Worm (Caenorhabditis elegans) whole organism, L4 larva: ENCODE measurements around the gene F58E6.11.

ENCODE experiments used
- F10B5.3 ChIP-seq: sonication (generic microtip); optimal IDR thresholded peaks from 2 replicates; lab custom pipeline; 2016; ENCODE audit warnings: mild to moderate bottlenecking, missing genetic modification characterization, missing compliant biosample characterization
- F26F4.8 ChIP-seq: fragments of 200-800 bp; sonication (Bioruptor generic); conservative IDR thresholded peaks from 2 replicates; pipeline ENCODE4 v1.3.6; 2022; ENCODE audit warnings: missing genetic modification characterization, missing compliant biosample characterization
- T20F7.1 ChIP-seq: fragments of 200-800 bp; sonication (Bioruptor generic); optimal IDR thresholded peaks from 2 replicates; lab custom pipeline; 2018; ENCODE audit warnings: mild to moderate bottlenecking, missing genetic modification characterization, missing compliant biosample characterization
- T26A8.4 ChIP-seq: fragments of 200-800 bp; sonication (Bioruptor generic); IDR thresholded peaks from 2 replicates; pipeline ENCODE4 v1.3.6; 2022; ENCODE audit warnings: missing genetic modification characterization, missing compliant biosample characterization
- Y75B8A.6 ChIP-seq: fragments of 200-800 bp; sonication (Bioruptor generic); IDR thresholded peaks from 2 replicates; pipeline ENCODE4 v1.3.6; 2022; ENCODE audit warnings: missing genetic modification reagents, missing genetic modification characterization, missing compliant biosample characterization
- ama-1 ChIP-seq: fragments of 150-350 bp; optimal IDR thresholded peaks from 2 replicates; lab custom pipeline; 2014; ENCODE audit warnings: inconsistent platforms, mixed read lengths
- ceh-20 ChIP-seq: fragments of 200-800 bp; sonication (Bioruptor generic); IDR thresholded peaks from 2 replicates; pipeline ENCODE4 v1.3.6; 2022; ENCODE audit warnings: missing genetic modification reagents, missing genetic modification characterization, missing compliant biosample characterization
- ceh-32 ChIP-seq: sonication (generic microtip); optimal IDR thresholded peaks from 2 replicates; lab custom pipeline; 2016; ENCODE audit warnings: mild to moderate bottlenecking, missing genetic modification characterization, missing compliant biosample characterization; ENCODE audit not compliant: poor library complexity
- dmd-6 ChIP-seq: fragments of 200-800 bp; sonication (Bioruptor generic); IDR thresholded peaks from 2 replicates; pipeline ENCODE4 v1.3.6; 2022; ENCODE audit warnings: missing genetic modification reagents, missing genetic modification characterization, missing compliant biosample characterization
- dmd-8 ChIP-seq: fragments of 200-800 bp; sonication (Bioruptor generic); IDR thresholded peaks from 2 replicates; pipeline ENCODE4 v1.3.6; 2022; ENCODE audit warnings: missing genetic modification characterization, missing compliant biosample characterization
- dpl-1 ChIP-seq: fragments of 150-350 bp; optimal IDR thresholded peaks from 2 replicates; lab custom pipeline; 2014; ENCODE audit warnings: missing biosample characterization, missing genetic modification reagents, missing genetic modification characterization
- egl-27 ChIP-seq: sonication (generic microtip); optimal IDR thresholded peaks from 3 replicates; lab custom pipeline; 2017; ENCODE audit warnings: missing biosample characterization, missing genetic modification reagents, missing genetic modification characterization
- egl-43 ChIP-seq: fragments of 200-800 bp; sonication (Bioruptor generic); IDR thresholded peaks from 2 replicates; pipeline ENCODE4 v1.3.6; 2022; ENCODE audit warnings: missing genetic modification reagents, missing genetic modification characterization, missing compliant biosample characterization
- gei-8 ChIP-seq: fragments of 200-800 bp; sonication (Bioruptor generic); optimal IDR thresholded peaks from 2 replicates; lab custom pipeline; 2018; ENCODE audit warnings: mild to moderate bottlenecking, missing genetic modification characterization, missing compliant biosample characterization
- hif-1 ChIP-seq, 2 experiments: sonication (generic microtip); optimal IDR thresholded peaks; 2 replicates each; lab custom pipeline; 2016 to 2017; ENCODE audit warnings: missing compliant biosample characterization in 2 of 2, missing genetic modification characterization in 2 of 2, missing genetic modification reagents in 2 of 2, missing genotype in 2 of 2, mild to moderate bottlenecking in 1 of 2
- hmg-1.1 ChIP-seq: fragments of 200-800 bp; sonication (Bioruptor generic); IDR thresholded peaks from 2 replicates; pipeline ENCODE4 v1.3.6; 2022; ENCODE audit warnings: missing genetic modification reagents, missing genetic modification characterization, missing compliant biosample characterization
- jun-1 ChIP-seq: fragments of 150-350 bp; optimal IDR thresholded peaks from 2 replicates; lab custom pipeline; 2014; ENCODE audit warnings: missing biosample characterization, missing genetic modification reagents, missing genetic modification characterization
- lin-13 ChIP-seq: fragments of 150-350 bp; optimal IDR thresholded peaks from 2 replicates; lab custom pipeline; 2014; ENCODE audit warnings: missing biosample characterization, missing genetic modification reagents, missing genetic modification characterization
- lin-15B ChIP-seq: fragments of 150-350 bp; sonication (generic microtip); optimal IDR thresholded peaks from 3 replicates; lab custom pipeline; 2014; ENCODE audit warnings: missing biosample characterization, missing genetic modification characterization
- madf-9 ChIP-seq: fragments of 200-800 bp; sonication (Bioruptor generic); conservative IDR thresholded peaks from 2 replicates; pipeline ENCODE4 v1.3.6; 2022; ENCODE audit warnings: missing genetic modification reagents, missing genetic modification characterization, missing compliant biosample characterization
- mep-1 ChIP-seq: fragments of 150-350 bp; sonication (generic microtip); optimal IDR thresholded peaks from 3 replicates; lab custom pipeline; 2014; ENCODE audit warnings: missing biosample characterization, missing genetic modification characterization
- mes-2 ChIP-seq: sonication (generic microtip); optimal IDR thresholded peaks from 2 replicates; lab custom pipeline; 2016; ENCODE audit warnings: missing genotype, mild to moderate bottlenecking, missing genetic modification characterization, missing compliant biosample characterization; ENCODE audit not compliant: poor library complexity, severe bottlenecking
- nhr-10 ChIP-seq: fragments of 150-350 bp; optimal IDR thresholded peaks from 2 replicates; lab custom pipeline; 2014; ENCODE audit warnings: missing biosample characterization, missing genetic modification characterization
- nhr-28 ChIP-seq: fragments of 150-350 bp; optimal IDR thresholded peaks from 2 replicates; lab custom pipeline; 2014; ENCODE audit warnings: missing biosample characterization, missing genetic modification characterization
- nhr-48 ChIP-seq: sonication (generic microtip); optimal IDR thresholded peaks from 2 replicates; lab custom pipeline; 2016; ENCODE audit warnings: mild to moderate bottlenecking, missing genetic modification characterization, missing compliant biosample characterization
- pha-4 ChIP-seq, 2 experiments: fragments of 150-350 bp in 1 of 2; fragments of 200-800 bp in 1 of 2; sonication (Bioruptor generic) in 1 of 2; IDR thresholded peaks in 1 of 2; optimal IDR thresholded peaks in 1 of 2; 2 replicates each; pipeline versions ENCODE4 v1.3.6 to Lab custom; 2014 to 2022; ENCODE audit warnings: missing genetic modification characterization in 2 of 2, missing genetic modification reagents in 2 of 2, missing biosample characterization in 1 of 2, missing compliant biosample characterization in 1 of 2
- php-3 ChIP-seq: fragments of 200-800 bp; sonication (Bioruptor generic); IDR thresholded peaks from 2 replicates; pipeline ENCODE4 v1.3.6; 2022; ENCODE audit warnings: missing genetic modification reagents, missing genetic modification characterization, missing compliant biosample characterization
- pqm-1 ChIP-seq: sonication (generic microtip); optimal IDR thresholded peaks from 2 replicates; lab custom pipeline; 2017; ENCODE audit warnings: missing biosample characterization, missing genetic modification characterization
- skn-1 ChIP-seq: fragments of 150-350 bp; optimal IDR thresholded peaks from 2 replicates; lab custom pipeline; 2014; ENCODE audit warnings: missing biosample characterization, missing genetic modification characterization
- snpc-1.2 ChIP-seq: fragments of 200-800 bp; sonication (Bioruptor generic); IDR thresholded peaks from 2 replicates; pipeline ENCODE4 v1.3.6; 2022; ENCODE audit warnings: missing genetic modification reagents, missing genetic modification characterization, missing compliant biosample characterization
- spr-1 ChIP-seq: sonication (generic microtip); optimal IDR thresholded peaks from 2 replicates; lab custom pipeline; 2016; ENCODE audit warnings: mild to moderate bottlenecking, missing genetic modification characterization, missing compliant biosample characterization
- spr-3 ChIP-seq: fragments of 200-800 bp; sonication (Bioruptor generic); optimal IDR thresholded peaks from 2 replicates; lab custom pipeline; 2018; ENCODE audit warnings: mild to moderate bottlenecking, missing genetic modification characterization, missing compliant biosample characterization
- tag-97 ChIP-seq: fragments of 200-800 bp; sonication (Bioruptor generic); IDR thresholded peaks from 2 replicates; pipeline ENCODE4 v1.3.6; 2022; ENCODE audit warnings: missing genetic modification characterization, missing compliant biosample characterization
- unc-130 ChIP-seq: sonication (generic microtip); optimal IDR thresholded peaks from 2 replicates; lab custom pipeline; 2016; ENCODE audit warnings: missing genetic modification reagents, missing genetic modification characterization, missing compliant biosample characterization
- unc-62 ChIP-seq, 3 experiments: fragments of 150-350 bp in 1 of 3; sonication (generic microtip); optimal IDR thresholded peaks in 2 of 3; peaks in 1 of 3; 1 replicate in 1 of 3; 2 replicates in 2 of 3; lab custom pipeline; 2014 to 2017; ENCODE audit warnings: missing biosample characterization in 3 of 3, missing genetic modification characterization in 3 of 3, missing genetic modification reagents in 3 of 3, missing genotype in 1 of 3
- zag-1 ChIP-seq: fragments of 150-350 bp; optimal IDR thresholded peaks from 2 replicates; lab custom pipeline; 2014; ENCODE audit warnings: missing biosample characterization, missing genetic modification characterization
- ztf-7 ChIP-seq: fragments of 150-350 bp; optimal IDR thresholded peaks from 2 replicates; lab custom pipeline; 2014; ENCODE audit warnings: missing biosample characterization, missing genetic modification characterization

Gene F58E6.11

ce11 chrV:9758437-9758836 is 653 bp upstream of the F58E6.11 start:
- no peak for TF ChIP-seq gei-8 (GFP tag; lab: Kevin White, UChicago)
- no peak for TF ChIP-seq lin-13 (GFP tag; lab: Kevin White, UChicago)
- no peak for TF ChIP-seq ceh-20 (GFP tag; lab: Robert Waterston, UW)
- no peak for TF ChIP-seq egl-43 (GFP tag; lab: Robert Waterston, UW)
- TF ChIP-seq madf-9 (GFP tag; lab: Robert Waterston, UW): no peak
- TF ChIP-seq nhr-10 (tag; lab: Kevin White, UChicago): no peak
- no peak for TF ChIP-seq ceh-32 (tag; lab: Kevin White, UChicago)
- no peak for TF ChIP-seq dpl-1
- no peak for TF ChIP-seq skn-1 (tag; lab: Kevin White, UChicago)
- no peak for TF ChIP-seq dmd-6
- TF ChIP-seq hif-1 (tag; optimal IDR thresholded peaks at IDR 0.05; lab: Kevin White, UChicago): no peak
- TF ChIP-seq hmg-1.1 (GFP tag; lab: Robert Waterston, UW): no peak
- no peak for TF ChIP-seq spr-3 (GFP tag; lab: Kevin White, UChicago)

- TF ChIP-seq unc-130 (GFP tag; lab: Kevin White, UChicago) (no peak), ama-1 (lab: Kevin White, UChicago) (no peak), php-3 (GFP tag; lab: Robert Waterston, UW) (peak; percentile 66), ztf-7 (peak; percentile 92), pqm-1 (peak; percentile 31), tag-97 (GFP tag; lab: Robert Waterston, UW) (no peak), ceh-32 (tag; lab: Kevin White, UChicago) (no peak)
Measured at ce11 chrV:9756242-9756641, 1.5 kb downstream of the F58E6.11 start, which contains the start of gene hrg-3. TSS of gene hrg-3 (plus strand) at chrV:9756468.

- TF ChIP-seq lin-15B (tag; lab: Kevin White, UChicago) (no peak), F10B5.3 (tag; lab: Kevin White, UChicago) (no peak)
- TF ChIP-seq, all 104 proteins: peak for 0
Measured at ce11 chrV:9755725-9756124, 2.1 kb downstream of the F58E6.11 start, which contains the start of gene F58E6.8. TSS of gene F58E6.8 (minus strand) at chrV:9755825.

- TF ChIP-seq nhr-28 (tag; lab: Kevin White, UChicago): no peak
- TF ChIP-seq ama-1 (lab: Kevin White, UChicago): no peak
- no peak for TF ChIP-seq jun-1 (tag; lab: Kevin White, UChicago)
- TF ChIP-seq egl-27 (tag; lab: Kevin White, UChicago): no peak
- no peak for TF ChIP-seq hif-1 (tag; optimal IDR thresholded peaks at IDR 0.05; lab: Kevin White, UChicago)
- no peak for TF ChIP-seq tag-97 (GFP tag; lab: Robert Waterston, UW)
- no peak for TF ChIP-seq pqm-1
- no peak for TF ChIP-seq T20F7.1 (GFP tag; lab: Kevin White, UChicago)
- TF ChIP-seq dmd-8 (GFP tag; lab: Robert Waterston, UW): no peak
- no peak for TF ChIP-seq mes-2 (tag; lab: Kevin White, UChicago)
- TF ChIP-seq zag-1: no peak
- no peak for TF ChIP-seq snpc-1.2
- no peak for TF ChIP-seq F26F4.8 (GFP tag; lab: Robert Waterston, UW)
- TF ChIP-seq T26A8.4 (GFP tag; lab: Robert Waterston, UW): no peak
- TF ChIP-seq Y75B8A.6 (GFP tag; lab: Robert Waterston, UW): no peak
- no peak for TF ChIP-seq mep-1 (tag; lab: Kevin White, UChicago)
Measured at ce11 chrV:9754459-9754858, 3.3 kb downstream of the F58E6.11 start, which contains the start of gene F58E6.5. TSS of gene F58E6.5 (minus strand) at chrV:9754559.

ce11 chrV:9753554-9753953 is 4.2 kb downstream of the F58E6.11 start:
- TF ChIP-seq hmg-1.1 (GFP tag; lab: Robert Waterston, UW): no peak
- no peak for TF ChIP-seq tag-97 (GFP tag; lab: Robert Waterston, UW)
- no peak for TF ChIP-seq spr-1 (tag; lab: Kevin White, UChicago)
- no peak for TF ChIP-seq unc-62 (GFP tag; optimal IDR thresholded peaks at IDR 0.05 in 1 of 2; lab: Kevin White, UChicago)
- no peak for TF ChIP-seq unc-62 (tag; optimal IDR thresholded peaks at IDR 0.05; lab: Kevin White, UChicago)
- no peak for TF ChIP-seq lin-15B (tag; lab: Kevin White, UChicago)
- no peak for TF ChIP-seq pha-4 (GFP tag; IDR thresholded peaks at IDR 0.05; lab: Robert Waterston, UW)
- no peak for TF ChIP-seq pha-4 (tag; optimal IDR thresholded peaks at IDR 0.05; lab: Kevin White, UChicago)
- TF ChIP-seq dmd-8 (GFP tag; lab: Robert Waterston, UW): 0 out of 2 replicates have a peak, but pooled peaks have one; percentile 53
- TF ChIP-seq nhr-48: no peak
